Fruit fly (Drosophila melanogaster) whole organism, wandering third instar larva: ENCODE results near the gene CG43062.
A peak's percentile ranks its signal among the peaks of the same experiment; 100 is the strongest.

Experiments used
- Dif ChIP-seq: fragments of 200-275, 200-300 bp; sonication (Bioruptor generic); optimal IDR thresholded peaks from 2 replicates; lab custom pipeline; 2018; ENCODE audit warnings: missing biosample characterization, missing genetic modification characterization; ENCODE audit not compliant: partially characterized antibody
- HLH106 ChIP-seq: fragments of 200-800 bp; optimal IDR thresholded peaks from 3 replicates; lab custom pipeline; 2019; ENCODE audit warnings: missing biosample characterization, mild to moderate bottlenecking, missing genetic modification characterization, moderate library complexity
- Hnf4 ChIP-seq: fragments of 200-800 bp; sonication (Bioruptor generic); optimal IDR thresholded peaks from 2 replicates; lab custom pipeline; 2016; ENCODE audit warnings: missing biosample characterization, mild to moderate bottlenecking, missing genetic modification characterization
- Hr83 ChIP-seq: fragments of 200-300 bp; sonication (Bioruptor generic); optimal IDR thresholded peaks from 2 replicates; lab custom pipeline; 2016; ENCODE audit warnings: missing biosample characterization, mild to moderate bottlenecking, missing genetic modification characterization, moderate library complexity; ENCODE audit not compliant: poor library complexity, severe bottlenecking
- Jra ChIP-seq: sonication (Bioruptor generic); optimal IDR thresholded peaks from 2 replicates; lab custom pipeline; 2016; ENCODE audit warnings: missing biosample characterization, missing genetic modification characterization
- Mio ChIP-seq: sonication (Bioruptor generic); optimal IDR thresholded peaks from 2 replicates; lab custom pipeline; 2016; ENCODE audit warnings: missing biosample characterization, missing genetic modification characterization
- Myc ChIP-seq: fragments of >200 bp; optimal IDR thresholded peaks from 2 replicates; lab custom pipeline; 2017
- br ChIP-seq: fragments of 200-800 bp; sonication (Bioruptor generic); optimal IDR thresholded peaks from 2 replicates; lab custom pipeline; 2016; ENCODE audit warnings: missing biosample characterization, missing genetic modification characterization
- brk ChIP-seq: fragments of 200-800 bp; sonication (Bioruptor generic); optimal IDR thresholded peaks from 2 replicates; lab custom pipeline; 2016; ENCODE audit warnings: missing biosample characterization, mild to moderate bottlenecking, missing genetic modification characterization
- dl ChIP-seq, 2 experiments: fragments of 175-275, 200-275 bp in 1 of 2; fragments of 200-275 bp in 1 of 2; sonication (Bioruptor generic); optimal IDR thresholded peaks; lab custom pipeline; 2018; ENCODE audit warnings: mild to moderate bottlenecking in 2 of 2, missing biosample characterization in 2 of 2, missing genetic modification characterization in 2 of 2, moderate library complexity in 2 of 2; ENCODE audit not compliant: partially characterized antibody in 2 of 2, insufficient read depth in 1 of 2
- ey ChIP-seq: fragments of 200-800 bp; sonication (Bioruptor generic); optimal IDR thresholded peaks from 2 replicates; lab custom pipeline; 2016; ENCODE audit warnings: missing biosample characterization, missing genetic modification characterization
- pan ChIP-seq: fragments of >200 bp; optimal IDR thresholded peaks from 2 replicates; lab custom pipeline; 2017
- rgr ChIP-seq: fragments of 200-800 bp; sonication (Bioruptor generic); optimal IDR thresholded peaks from 3 replicates; lab custom pipeline; 2016; ENCODE audit warnings: missing biosample characterization, mild to moderate bottlenecking, missing genetic modification characterization
- sage ChIP-seq: fragments of 200-800 bp; sonication (Bioruptor generic); optimal IDR thresholded peaks from 2 replicates; lab custom pipeline; 2016; ENCODE audit warnings: missing biosample characterization, mild to moderate bottlenecking, missing genetic modification characterization
- usp ChIP-seq: fragments of >200 bp; optimal IDR thresholded peaks from 2 replicates; lab custom pipeline; 2017; ENCODE audit warnings: missing biosample characterization, missing genetic modification characterization

Gene CG43062

DNA sequence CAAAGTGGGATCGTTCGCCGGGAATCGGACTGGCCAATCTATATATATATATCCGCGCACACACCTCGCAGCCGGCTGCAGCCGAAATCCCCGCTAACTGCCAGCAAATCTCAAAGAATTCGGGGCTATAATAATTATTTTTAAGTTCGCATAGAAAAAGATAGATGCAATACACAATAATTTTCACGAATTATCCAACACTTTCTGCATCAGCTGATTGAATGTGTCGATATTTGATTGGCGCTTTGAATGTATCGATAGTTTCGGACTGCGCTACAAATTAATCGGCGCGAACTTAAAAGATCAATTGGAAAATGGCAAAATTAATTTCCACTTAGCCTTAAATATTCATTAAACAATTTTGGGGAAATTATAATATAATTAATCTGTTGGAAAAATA lies 46.6 kb downstream of the CG43062 start, which contains the start of gene Sbf:
Sbf (minus strand) TSS at position 169 of the 400 bp plus-strand sequence.
- no peak for TF ChIP-seq Myc (lab: Kevin White, UChicago)
- TF ChIP-seq rgr (GFP tag; lab: Kevin White, UChicago), result no peak
- no peak for TF ChIP-seq brk (GFP tag; lab: Kevin White, UChicago)
- no peak for TF ChIP-seq HLH106
- no peak for TF ChIP-seq Jra (GFP tag; lab: Kevin White, UChicago)
- no peak for TF ChIP-seq dl (GFP tag; optimal IDR thresholded peaks at IDR 0.05; lab: Kevin White, UChicago; ENCODE audit: insufficient read depth in 1 of 2, partially characterized antibody in 2 of 2)
- TF ChIP-seq Hnf4, result no peak
- no peak for TF ChIP-seq pan (lab: Kevin White, UChicago)
- TF ChIP-seq Mio, result no peak
- no peak for TF ChIP-seq usp (GFP tag; lab: Kevin White, UChicago)
- TF ChIP-seq sage (GFP tag; lab: Kevin White, UChicago), result no peak
- peak; percentile 61 for TF ChIP-seq Hr83
- no peak for TF ChIP-seq Dif (GFP tag; lab: Kevin White, UChicago)
- TF ChIP-seq ey (GFP tag; lab: Kevin White, UChicago), result no peak
- TF ChIP-seq br (GFP tag; lab: Kevin White, UChicago), result peak; percentile 59
- TF ChIP-seq, all 38 proteins: peak for 2
